Worm (Caenorhabditis elegans): ENCODE results near the gene oac-46.

- TF ChIP-seq elt-2 (tag; optimal IDR thresholded peaks at IDR 0.05) = no peak
- no peak for TF ChIP-seq pax-1 (tag; optimal IDR thresholded peaks at IDR 0.05)
- no peak for TF ChIP-seq ceh-19 (GFP tag; optimal IDR thresholded peaks at IDR 0.05)
- no peak for TF ChIP-seq hlh-30 (tag; optimal IDR thresholded peaks at IDR 0.05; ENCODE audit: insufficient read depth)
Observed at ce11 chrII:8856524-8856923, 4.6 kb upstream of the oac-46 start.
